Fruit fly (Drosophila melanogaster): ENCODE results near the gene CG13255.
A peak's percentile ranks its signal among the peaks of the same experiment; 100 is the strongest.

CG13255 gene

dm6 chr3L:20800208-20800607, 37.1 kb upstream of the CG13255 start, which contains the start of gene Spc105R:
Spc105R (plus strand) TSS chr3L:20800410.
- TF ChIP-seq Vsx2 (GFP tag; optimal IDR thresholded peaks at IDR 0.05; ENCODE audit: partially characterized antibody) (no peak), CrebA (GFP tag; optimal IDR thresholded peaks at IDR 0.05; ENCODE audit: borderline replicate concordance) (no peak), CG9705 (GFP tag; optimal IDR thresholded peaks at IDR 0.05) (no peak), ey (GFP tag; optimal IDR thresholded peaks at IDR 0.05) (no peak), OdsH (GFP tag; optimal IDR thresholded peaks at IDR 0.05) (no peak), GATAd (GFP tag; optimal IDR thresholded peaks at IDR 0.05) (no peak)

dm6 chr3L:20809088-20809999, 27.9 kb upstream of the CG13255 start, which contains the start of the genes CG3634 and HIPP1:
CG3634 (minus strand) TSS chr3L:20809272.
HIPP1 (plus strand) TSS chr3L:20809669.
- TF ChIP-seq Abd-B (GFP tag; optimal IDR thresholded peaks at IDR 0.05) = no peak
- no peak for TF ChIP-seq GATAd (GFP tag; optimal IDR thresholded peaks at IDR 0.05)
- TF ChIP-seq Myc (optimal IDR thresholded peaks at IDR 0.05) = peak; percentile 34
- no peak for TF ChIP-seq Hr83 (GFP tag; optimal IDR thresholded peaks at IDR 0.05; ENCODE audit: poor library complexity, severe bottlenecking)
- no peak for TF ChIP-seq Mio (GFP tag; optimal IDR thresholded peaks at IDR 0.05)
- TF ChIP-seq dmrt93B (GFP tag; optimal IDR thresholded peaks at IDR 0.05) = no peak
- TF ChIP-seq rgr (GFP tag; optimal IDR thresholded peaks at IDR 0.05) = no peak
- TF ChIP-seq lola (GFP tag; optimal IDR thresholded peaks at IDR 0.05) = no peak

dm6 chr3L:20815666-20816375, 21.5 kb upstream of the CG13255 start, which contains the start of the genes CG3618 and Pka-R1:
CG3618 (minus strand) TSS chr3L:20816075.
Pka-R1 (plus strand) TSS chr3L:20816118.
- TF ChIP-seq Hr83 (GFP tag; optimal IDR thresholded peaks at IDR 0.05; ENCODE audit: poor library complexity, severe bottlenecking) (peak; percentile 14), rgr (GFP tag; optimal IDR thresholded peaks at IDR 0.05) (peak; percentile 51), Dfd (GFP tag; optimal IDR thresholded peaks at IDR 0.05) (no peak), psq (GFP tag; optimal IDR thresholded peaks at IDR 0.05) (peak; percentile 29)

- TF ChIP-seq Hr78 (GFP tag; optimal IDR thresholded peaks at IDR 0.05) (no peak), psq (GFP tag; optimal IDR thresholded peaks at IDR 0.05) (no peak), sv (GFP tag; optimal IDR thresholded peaks at IDR 0.05) (no peak), dmrt93B (GFP tag; optimal IDR thresholded peaks at IDR 0.05) (no peak), Dfd (GFP tag; optimal IDR thresholded peaks at IDR 0.05) (no peak), Rel (GFP tag; optimal IDR thresholded peaks at IDR 0.05) (no peak), Rel (tag; optimal IDR thresholded peaks at IDR 0.05) (no peak), br (GFP tag; optimal IDR thresholded peaks at IDR 0.05) (no peak), CrebA (GFP tag; optimal IDR thresholded peaks at IDR 0.05; ENCODE audit: borderline replicate concordance) (no peak), HLH106 (tag; optimal IDR thresholded peaks at IDR 0.05) (no peak), ey (GFP tag; optimal IDR thresholded peaks at IDR 0.05) (no peak), lola (GFP tag; optimal IDR thresholded peaks at IDR 0.05) (no peak), dsf (GFP tag; optimal IDR thresholded peaks at IDR 0.05; ENCODE audit: borderline replicate concordance) (no peak), woc (GFP tag; optimal IDR thresholded peaks at IDR 0.05) (no peak), Hr83 (GFP tag; optimal IDR thresholded peaks at IDR 0.05; ENCODE audit: poor library complexity, severe bottlenecking) (no peak), CG32264 (GFP tag; optimal IDR thresholded peaks at IDR 0.05) (no peak), CG9705 (GFP tag; optimal IDR thresholded peaks at IDR 0.05) (no peak)
Observed at dm6 chr3L:20817927-20818326, 19.4 kb upstream of the CG13255 start, which contains the start of gene Mst77F. Mst77F (minus strand) TSS chr3L:20818027.

- TF ChIP-seq Jra (GFP tag; optimal IDR thresholded peaks at IDR 0.05) (no peak), fru (GFP tag; optimal IDR thresholded peaks at IDR 0.05) (no peak), br (GFP tag; optimal IDR thresholded peaks at IDR 0.05) (no peak), Dfd (GFP tag; optimal IDR thresholded peaks at IDR 0.05) (peak; percentile 98), Sp1 (GFP tag; optimal IDR thresholded peaks at IDR 0.05) (no peak), ey (GFP tag; optimal IDR thresholded peaks at IDR 0.05) (no peak), N (GFP tag; optimal IDR thresholded peaks at IDR 0.05) (no peak), usp (GFP tag; optimal IDR thresholded peaks at IDR 0.05) (no peak), dsf (GFP tag; optimal IDR thresholded peaks at IDR 0.05; ENCODE audit: borderline replicate concordance) (no peak), rgr (GFP tag; optimal IDR thresholded peaks at IDR 0.05) (no peak), h (GFP tag; optimal IDR thresholded peaks at IDR 0.05) (no peak), Mio (GFP tag; optimal IDR thresholded peaks at IDR 0.05) (no peak), Rel (GFP tag; optimal IDR thresholded peaks at IDR 0.05) (no peak), Rel (tag; optimal IDR thresholded peaks at IDR 0.05) (no peak), Abd-B (GFP tag; optimal IDR thresholded peaks at IDR 0.05) (no peak), Vsx2 (GFP tag; optimal IDR thresholded peaks at IDR 0.05; ENCODE audit: partially characterized antibody) (no peak), lola (GFP tag; optimal IDR thresholded peaks at IDR 0.05) (peak; percentile 88), dmrt93B (GFP tag; optimal IDR thresholded peaks at IDR 0.05) (no peak), Myc (optimal IDR thresholded peaks at IDR 0.05) (no peak), foxo (GFP tag; optimal IDR thresholded peaks at IDR 0.05) (no peak), Hr78 (GFP tag; optimal IDR thresholded peaks at IDR 0.05) (no peak), woc (GFP tag; optimal IDR thresholded peaks at IDR 0.05) (no peak), dl (GFP tag; optimal IDR thresholded peaks at IDR 0.05; ENCODE audit: insufficient read depth in 1 of 2, partially characterized antibody in 2 of 2) (peak in 1 of 2 experiments; percentile 39), sage (GFP tag; optimal IDR thresholded peaks at IDR 0.05) (peak; percentile 71), CG32264 (GFP tag; optimal IDR thresholded peaks at IDR 0.05) (no peak), CG9705 (GFP tag; optimal IDR thresholded peaks at IDR 0.05) (no peak)
Observed at dm6 chr3L:20823206-20823803, 14.0 kb upstream of the CG13255 start.

Data from whole organism, wandering third instar larva.